Worm (Caenorhabditis elegans) whole organism, early embryonic: Measurements from ENCODE around the gene T03F6.10.

ENCODE experiments used
- B0310.2 ChIP-seq: sonication (generic microtip); optimal IDR thresholded peaks from 2 replicates; lab custom pipeline; 2016; ENCODE audit warnings: mild to moderate bottlenecking, missing genetic modification characterization, missing compliant biosample characterization
- F13C5.2 ChIP-seq: sonication (generic microtip); optimal IDR thresholded peaks from 2 replicates; lab custom pipeline; 2017; ENCODE audit warnings: mild to moderate bottlenecking, missing genetic modification characterization, inconsistent platforms, missing compliant biosample characterization
- aly-1 ChIP-seq: sonication (generic microtip); optimal IDR thresholded peaks from 2 replicates; lab custom pipeline; 2016; ENCODE audit warnings: missing genetic modification characterization, missing compliant biosample characterization
- ama-1 ChIP-seq: fragments of 150-350 bp; optimal IDR thresholded peaks from 2 replicates; lab custom pipeline; 2014
- ceh-13 ChIP-seq: fragments of 200-800 bp; sonication (Bioruptor generic); optimal IDR thresholded peaks from 2 replicates; lab custom pipeline; 2018; ENCODE audit warnings: mild to moderate bottlenecking, missing genetic modification characterization, missing compliant biosample characterization
- ceh-36 ChIP-seq: sonication (generic microtip); optimal IDR thresholded peaks from 2 replicates; lab custom pipeline; 2016; ENCODE audit warnings: missing genetic modification characterization, inconsistent platforms, missing compliant biosample characterization
- ets-7 ChIP-seq: sonication (generic microtip); optimal IDR thresholded peaks from 2 replicates; lab custom pipeline; 2016; ENCODE audit warnings: missing genotype, missing genetic modification characterization, missing compliant biosample characterization
- flt-1 ChIP-seq: fragments of 200-800 bp; sonication (Bioruptor generic); IDR thresholded peaks from 2 replicates; pipeline ENCODE4 v1.3.6; 2022; ENCODE audit warnings: missing genetic modification characterization, missing compliant biosample characterization
- hmbx-1 ChIP-seq: sonication (generic microtip); optimal IDR thresholded peaks from 2 replicates; lab custom pipeline; 2016; ENCODE audit warnings: mild to moderate bottlenecking, missing genetic modification characterization, missing compliant biosample characterization
- hmg-4 ChIP-seq: fragments of 200-800 bp; sonication (Bioruptor generic); optimal IDR thresholded peaks from 2 replicates; lab custom pipeline; 2018; ENCODE audit warnings: mild to moderate bottlenecking, missing genetic modification characterization, missing compliant biosample characterization
- hnd-1 ChIP-seq: sonication (generic microtip); optimal IDR thresholded peaks from 2 replicates; lab custom pipeline; 2016; ENCODE audit warnings: missing genetic modification characterization, missing compliant biosample characterization
- pes-1 ChIP-seq: fragments of 200-800 bp; sonication (Bioruptor generic); IDR thresholded peaks from 2 replicates; pipeline ENCODE4 v1.3.6; 2022; ENCODE audit warnings: missing genetic modification reagents, missing genetic modification characterization, missing compliant biosample characterization
- scrt-1 ChIP-seq: fragments of 200-800 bp; sonication (Bioruptor generic); IDR thresholded peaks from 2 replicates; pipeline ENCODE4 v1.3.6; 2022; ENCODE audit warnings: missing genetic modification characterization, missing compliant biosample characterization
- sea-1 ChIP-seq: fragments of 200-800 bp; sonication (Bioruptor generic); conservative IDR thresholded peaks from 2 replicates; pipeline ENCODE4 v1.3.6; 2022; ENCODE audit warnings: missing genetic modification characterization, missing compliant biosample characterization
- tbx-11 ChIP-seq: fragments of 200-800 bp; sonication (Bioruptor generic); IDR thresholded peaks from 2 replicates; pipeline ENCODE4 v1.3.6; 2022; ENCODE audit warnings: missing genetic modification characterization, missing compliant biosample characterization
- tbx-37 ChIP-seq: fragments of 200-800 bp; sonication (Bioruptor generic); conservative IDR thresholded peaks from 2 replicates; pipeline ENCODE4 v1.3.6; 2022; ENCODE audit warnings: missing genetic modification reagents, missing genetic modification characterization, missing compliant biosample characterization
- tra-4 ChIP-seq: sonication (generic microtip); optimal IDR thresholded peaks from 2 replicates; lab custom pipeline; 2017; ENCODE audit warnings: missing genetic modification characterization, missing compliant biosample characterization

T03F6.10 gene

ce11 chrIII:13341275-13341626 is 36.9 kb downstream of the T03F6.10 start, which contains the start of gene nud-1:
nud-1 (plus strand) TSS chrIII:13341527.
- no peak for TF ChIP-seq ets-7 (tag; lab: Kevin White, UChicago)
- TF ChIP-seq hmg-4 (GFP tag; lab: Kevin White, UChicago) = no peak
- TF ChIP-seq tra-4 = no peak
- no peak for TF ChIP-seq ceh-36 (tag; lab: Kevin White, UChicago)
- no peak for TF ChIP-seq sea-1
- no peak for TF ChIP-seq hmbx-1 (tag; lab: Kevin White, UChicago)
- TF ChIP-seq ceh-13 (GFP tag; lab: Kevin White, UChicago) = no peak
- TF ChIP-seq flt-1 (GFP tag; lab: Robert Waterston, UW) = no peak
- no peak for TF ChIP-seq B0310.2 (tag; lab: Kevin White, UChicago)
- TF ChIP-seq F13C5.2 (tag; lab: Kevin White, UChicago) = no peak
- TF ChIP-seq tbx-11 (GFP tag; lab: Robert Waterston, UW) = no peak
- no peak for TF ChIP-seq tbx-37 (GFP tag; lab: Robert Waterston, UW)
- TF ChIP-seq aly-1 (tag; lab: Kevin White, UChicago) = no peak
- TF ChIP-seq scrt-1 (GFP tag; lab: Robert Waterston, UW) = no peak
- TF ChIP-seq hnd-1 (tag; lab: Kevin White, UChicago) = no peak
- TF ChIP-seq ama-1 = no peak
- TF ChIP-seq pes-1 (GFP tag; lab: Robert Waterston, UW) = no peak

ce11 chrIII:13340504-13341274 is 37.5 kb downstream of the T03F6.10 start:
- no peak for TF ChIP-seq flt-1 (GFP tag; lab: Robert Waterston, UW)
- no peak for TF ChIP-seq tbx-11 (GFP tag; lab: Robert Waterston, UW)
- no peak for TF ChIP-seq ceh-36 (tag; lab: Kevin White, UChicago)
- TF ChIP-seq ets-7 (tag; lab: Kevin White, UChicago) = no peak
- TF ChIP-seq B0310.2 (tag; lab: Kevin White, UChicago) = no peak
- TF ChIP-seq hnd-1 (tag; lab: Kevin White, UChicago) = no peak
- no peak for TF ChIP-seq tra-4

ce11 chrIII:13339672-13340071 is 38.5 kb downstream of the T03F6.10 start, which contains the start of gene F53A2.3:
F53A2.3 (minus strand) TSS chrIII:13339772.
- no peak for TF ChIP-seq hmbx-1 (tag; lab: Kevin White, UChicago)
- TF ChIP-seq ceh-36 (tag; lab: Kevin White, UChicago) = no peak
- TF ChIP-seq sea-1 = no peak
- no peak for TF ChIP-seq scrt-1 (GFP tag; lab: Robert Waterston, UW)
- TF ChIP-seq F13C5.2 (tag; lab: Kevin White, UChicago) = no peak
- no peak for TF ChIP-seq flt-1 (GFP tag; lab: Robert Waterston, UW)
- no peak for TF ChIP-seq ama-1
- TF ChIP-seq tbx-11 (GFP tag; lab: Robert Waterston, UW) = no peak
- no peak for TF ChIP-seq aly-1 (tag; lab: Kevin White, UChicago)

- no peak for TF ChIP-seq ceh-36 (tag; lab: Kevin White, UChicago)
Measured at ce11 chrIII:13333754-13334153, 44.4 kb downstream of the T03F6.10 start, which contains the start of gene sdz-20. sdz-20 (plus strand) TSS chrIII:13334054.

- TF ChIP-seq hnd-1 (tag; lab: Kevin White, UChicago) (no peak), F13C5.2 (tag; lab: Kevin White, UChicago) (no peak), tra-4 (no peak), hmg-4 (GFP tag; lab: Kevin White, UChicago) (no peak), ceh-36 (tag; lab: Kevin White, UChicago) (no peak), ceh-13 (GFP tag; lab: Kevin White, UChicago) (no peak), tbx-11 (GFP tag; lab: Robert Waterston, UW) (no peak), tbx-37 (GFP tag; lab: Robert Waterston, UW) (no peak), ets-7 (tag; lab: Kevin White, UChicago) (no peak), B0310.2 (tag; lab: Kevin White, UChicago) (no peak), pes-1 (GFP tag; lab: Robert Waterston, UW) (no peak), ama-1 (no peak), flt-1 (GFP tag; lab: Robert Waterston, UW) (no peak), sea-1 (no peak)
Measured at ce11 chrIII:13328911-13329310, 49.2 kb downstream of the T03F6.10 start.
